Worm (Caenorhabditis elegans) whole organism, young adult: ENCODE measurements around the gene ent-4.

Experiments used
- F23B12.7 ChIP-seq: sonication (generic microtip); optimal IDR thresholded peaks from 2 replicates; lab custom pipeline; 2017; ENCODE audit warnings: missing genetic modification characterization, mild to moderate bottlenecking, missing compliant biosample characterization, antibody characterized with exemption, moderate library complexity; ENCODE audit not compliant: insufficient read depth
- F49E8.2 ChIP-seq: sonication (generic microtip); optimal IDR thresholded peaks from 3 replicates; lab custom pipeline; 2017; ENCODE audit warnings: missing genetic modification characterization, mild to moderate bottlenecking, missing compliant biosample characterization, antibody characterized with exemption, moderate library complexity; ENCODE audit not compliant: insufficient read depth
- F55B11.4 ChIP-seq: sonication (generic microtip); optimal IDR thresholded peaks from 2 replicates; lab custom pipeline; 2016; ENCODE audit warnings: missing compliant biosample characterization, missing genetic modification characterization, borderline replicate concordance; ENCODE audit not compliant: insufficient read depth
- T26A5.8 ChIP-seq: sonication (generic microtip); optimal IDR thresholded peaks from 2 replicates; lab custom pipeline; 2016; ENCODE audit warnings: missing genetic modification characterization, missing compliant biosample characterization
- Y53G8AR.9 ChIP-seq: fragments of 200-800 bp; sonication (Bioruptor generic); conservative IDR thresholded peaks from 2 replicates; pipeline ENCODE4 v1.3.6; 2022; ENCODE audit warnings: missing genetic modification reagents, missing genetic modification characterization, missing compliant biosample characterization
- ZK185.1 ChIP-seq: sonication (generic microtip); optimal IDR thresholded peaks from 2 replicates; lab custom pipeline; 2016; ENCODE audit warnings: mild to moderate bottlenecking, missing genetic modification characterization, missing compliant biosample characterization; ENCODE audit not compliant: poor library complexity, severe bottlenecking
- akir-1 ChIP-seq: fragments of 200-800 bp; sonication (Bioruptor generic); optimal IDR thresholded peaks from 2 replicates; lab custom pipeline; 2018; ENCODE audit warnings: mild to moderate bottlenecking, missing genetic modification characterization, moderate library complexity, missing compliant biosample characterization
- aptf-2 ChIP-seq: fragments of 200-800 bp; sonication (Bioruptor generic); conservative IDR thresholded peaks from 2 replicates; pipeline ENCODE4 v1.3.6; 2022; ENCODE audit warnings: missing genetic modification reagents, missing genetic modification characterization, missing compliant biosample characterization
- aptf-3 ChIP-seq: fragments of 200-800 bp; sonication (Bioruptor generic); IDR thresholded peaks from 2 replicates; pipeline ENCODE4 v1.3.6; 2022; ENCODE audit warnings: missing genetic modification characterization, missing compliant biosample characterization
- attf-3 ChIP-seq: fragments of 200-800 bp; sonication (Bioruptor generic); conservative IDR thresholded peaks from 2 replicates; pipeline ENCODE4 v1.3.6; 2022; ENCODE audit warnings: missing genetic modification reagents, missing genetic modification characterization, missing compliant biosample characterization
- bed-2 ChIP-seq: fragments of 200-800 bp; sonication (Bioruptor generic); IDR thresholded peaks from 2 replicates; pipeline ENCODE4 v1.3.6; 2022; ENCODE audit warnings: missing genetic modification reagents, missing genetic modification characterization, missing compliant biosample characterization
- ceh-100 ChIP-seq: fragments of 200-800 bp; sonication (Bioruptor generic); IDR thresholded peaks from 2 replicates; pipeline ENCODE4 v1.3.6; 2022; ENCODE audit warnings: missing genetic modification reagents, missing genetic modification characterization, missing compliant biosample characterization
- ceh-40 ChIP-seq: fragments of 200-800 bp; sonication (Bioruptor generic); IDR thresholded peaks from 2 replicates; pipeline ENCODE4 v1.3.6; 2022; ENCODE audit warnings: missing genetic modification characterization, missing compliant biosample characterization
- ceh-79 ChIP-seq: sonication (generic microtip); optimal IDR thresholded peaks from 2 replicates; lab custom pipeline; 2017; ENCODE audit warnings: mild to moderate bottlenecking, missing genetic modification characterization, missing compliant biosample characterization
- egrh-3 ChIP-seq: fragments of 200-800 bp; sonication (Bioruptor generic); IDR thresholded peaks from 2 replicates; pipeline ENCODE4 v1.3.6; 2022; ENCODE audit warnings: missing genetic modification reagents, missing genetic modification characterization, missing compliant biosample characterization
- hlh-12 ChIP-seq: sonication (generic microtip); optimal IDR thresholded peaks from 2 replicates; lab custom pipeline; 2016; ENCODE audit warnings: missing genetic modification characterization, missing compliant biosample characterization
- hmg-20 ChIP-seq: fragments of 200-800 bp; sonication (Bioruptor generic); IDR thresholded peaks from 2 replicates; pipeline ENCODE4 v1.3.6; 2022; ENCODE audit warnings: missing genetic modification reagents, missing genetic modification characterization, missing compliant biosample characterization
- hrde-1 ChIP-seq: sonication (generic microtip); optimal IDR thresholded peaks from 2 replicates; lab custom pipeline; 2016; ENCODE audit warnings: missing genetic modification characterization, mild to moderate bottlenecking, missing compliant biosample characterization, moderate library complexity, missing genotype, missing genetic modification reagents, borderline replicate concordance
- lag-1 ChIP-seq: fragments of 200-800 bp; sonication (Bioruptor generic); IDR thresholded peaks from 2 replicates; pipeline ENCODE4 v1.3.6; 2022; ENCODE audit warnings: missing genetic modification reagents, missing genetic modification characterization, missing compliant biosample characterization
- let-526 ChIP-seq: fragments of 200-800 bp; sonication (Bioruptor generic); IDR thresholded peaks from 2 replicates; pipeline ENCODE4 v1.3.6; 2022; ENCODE audit warnings: missing genetic modification reagents, missing genetic modification characterization, missing compliant biosample characterization
- lin-35 ChIP-seq, 3 experiments: fragments of 150-350 bp in 2 of 3; sonication (generic microtip) in 1 of 3; optimal IDR thresholded peaks; 2 replicates each; lab custom pipeline; 2014 to 2018; ENCODE audit warnings: missing biosample characterization in 3 of 3, missing genetic modification characterization in 3 of 3, missing genetic modification reagents in 3 of 3
- lin-54 ChIP-seq: fragments of 200-800 bp; sonication (Bioruptor generic); optimal IDR thresholded peaks from 2 replicates; lab custom pipeline; 2018; ENCODE audit warnings: mild to moderate bottlenecking, missing genetic modification characterization, missing compliant biosample characterization
- lsl-1 ChIP-seq: fragments of 200-800 bp; sonication (Bioruptor generic); optimal IDR thresholded peaks from 2 replicates; lab custom pipeline; 2018; ENCODE audit warnings: mild to moderate bottlenecking, missing genetic modification characterization, moderate library complexity, missing compliant biosample characterization
- madf-3 ChIP-seq: fragments of 200-800 bp; sonication (Bioruptor generic); IDR thresholded peaks from 2 replicates; pipeline ENCODE4 v1.3.6; 2022; ENCODE audit warnings: missing genetic modification reagents, missing genetic modification characterization, missing compliant biosample characterization
- nfya-1 ChIP-seq: sonication (generic microtip); optimal IDR thresholded peaks from 2 replicates; lab custom pipeline; 2017; ENCODE audit warnings: antibody characterized with exemption, missing compliant biosample characterization, missing genetic modification characterization, borderline replicate concordance; ENCODE audit not compliant: insufficient read depth
- nhr-120 ChIP-seq: fragments of 200-800 bp; sonication (Bioruptor generic); IDR thresholded peaks from 2 replicates; pipeline ENCODE4 v1.3.6; 2022; ENCODE audit warnings: missing genetic modification characterization, missing compliant biosample characterization
- pbrm-1 ChIP-seq: fragments of 200-800 bp; sonication (Bioruptor generic); IDR thresholded peaks from 2 replicates; pipeline ENCODE4 v1.3.6; 2022; ENCODE audit warnings: missing genetic modification reagents, missing genetic modification characterization, missing compliant biosample characterization
- rcor-1 ChIP-seq: fragments of 200-800 bp; sonication (Bioruptor generic); IDR thresholded peaks from 2 replicates; pipeline ENCODE4 v1.3.6; 2022; ENCODE audit warnings: missing genetic modification reagents, missing genetic modification characterization, missing compliant biosample characterization
- repo-1 ChIP-seq: sonication (generic microtip); optimal IDR thresholded peaks from 2 replicates; lab custom pipeline; 2017; ENCODE audit warnings: mild to moderate bottlenecking, missing genetic modification characterization, missing compliant biosample characterization
- sdz-38 ChIP-seq: sonication (generic microtip); optimal IDR thresholded peaks from 2 replicates; lab custom pipeline; 2016; ENCODE audit warnings: missing genotype, missing genetic modification characterization, missing compliant biosample characterization
- snpc-3.4 ChIP-seq: sonication (generic microtip); optimal IDR thresholded peaks from 2 replicates; lab custom pipeline; 2017; ENCODE audit warnings: missing genetic modification characterization, mild to moderate bottlenecking, missing compliant biosample characterization, antibody characterized with exemption, moderate library complexity, missing genotype, missing genetic modification reagents
- snpc-4 ChIP-seq, 5 experiments: fragments of 150-350 bp in 1 of 5; sonication (generic microtip) in 4 of 5; optimal IDR thresholded peaks; 2 replicates each; lab custom pipeline; 2014 to 2018; ENCODE audit warnings: missing genetic modification characterization in 5 of 5, missing biosample characterization in 3 of 5, antibody characterized with exemption in 2 of 5, mild to moderate bottlenecking in 2 of 5, missing compliant biosample characterization in 2 of 5, missing genotype in 2 of 5, moderate library complexity in 2 of 5, missing genetic modification reagents in 1 of 5
- somi-1 ChIP-seq: fragments of 200-800 bp; sonication (Bioruptor generic); optimal IDR thresholded peaks from 2 replicates; lab custom pipeline; 2018; ENCODE audit warnings: mild to moderate bottlenecking, missing genetic modification characterization, missing compliant biosample characterization
- sptf-2 ChIP-seq: fragments of 200-800 bp; sonication (Bioruptor generic); optimal IDR thresholded peaks from 2 replicates; lab custom pipeline; 2018; ENCODE audit warnings: mild to moderate bottlenecking, missing genetic modification characterization, missing compliant biosample characterization
- zfh-2 ChIP-seq: fragments of 200-800 bp; sonication (Bioruptor generic); conservative IDR thresholded peaks from 2 replicates; pipeline ENCODE4 v1.3.6; 2022; ENCODE audit warnings: missing genetic modification reagents, missing genetic modification characterization, missing compliant biosample characterization
- ztf-26 ChIP-seq: sonication (generic microtip); optimal IDR thresholded peaks from 2 replicates; lab custom pipeline; 2017; ENCODE audit warnings: missing genetic modification characterization, missing compliant biosample characterization
- ztf-28 ChIP-seq: fragments of 200-800 bp; sonication (Bioruptor generic); IDR thresholded peaks from 2 replicates; pipeline ENCODE4 v1.3.6; 2022; ENCODE audit warnings: missing genetic modification reagents, missing genetic modification characterization, missing compliant biosample characterization

ent-4 gene

ce11 chrIV:13755619-13756018 lies 28.9 kb downstream of the ent-4 start:
- no peak for TF ChIP-seq Y53G8AR.9 (GFP tag; lab: Robert Waterston, UW)
- no peak for TF ChIP-seq ceh-79 (tag; lab: Kevin White, UChicago)
- no peak for TF ChIP-seq F49E8.2 (tag; lab: Kevin White, UChicago)
- TF ChIP-seq ceh-100, result no peak
- no peak for TF ChIP-seq ZK185.1
- TF ChIP-seq F55B11.4 (tag; lab: Kevin White, UChicago), result no peak
- TF ChIP-seq zfh-2 (GFP tag; lab: Robert Waterston, UW), result no peak
- no peak for TF ChIP-seq lag-1 (GFP tag; lab: Robert Waterston, UW)

- no peak for TF ChIP-seq ceh-40
Observed at ce11 chrIV:13763449-13763848, 36.7 kb downstream of the ent-4 start.

- no peak for TF ChIP-seq lsl-1 (GFP tag; lab: Kevin White, UChicago)
- TF ChIP-seq repo-1, result no peak
- no peak for TF ChIP-seq T26A5.8
- no peak for TF ChIP-seq ceh-100
- TF ChIP-seq sdz-38 (tag; lab: Kevin White, UChicago), result no peak
- no peak for TF ChIP-seq hmg-20 (GFP tag; lab: Robert Waterston, UW)
- no peak for TF ChIP-seq egrh-3
- TF ChIP-seq let-526 (GFP tag; lab: Robert Waterston, UW), result no peak
- no peak for TF ChIP-seq lin-54
- TF ChIP-seq ztf-26 (tag; lab: Kevin White, UChicago), result no peak
- TF ChIP-seq nfya-1 (tag; lab: Kevin White, UChicago), result no peak
- TF ChIP-seq ztf-28, result no peak
- TF ChIP-seq nhr-120 (GFP tag; lab: Robert Waterston, UW), result no peak
- no peak for TF ChIP-seq bed-2 (GFP tag; lab: Robert Waterston, UW)
- TF ChIP-seq pbrm-1 (GFP tag; lab: Robert Waterston, UW), result no peak
Observed at ce11 chrIV:13764708-13765107, 38.0 kb downstream of the ent-4 start.

ce11 chrIV:13774578-13774977 lies 47.8 kb downstream of the ent-4 start, which contains the start of gene Y45F10D.2:
Gene Y45F10D.2 (minus strand): TSS chrIV:13774678.
- TF ChIP-seq attf-3 (GFP tag; lab: Robert Waterston, UW), result no peak
- no peak for TF ChIP-seq snpc-4 (GFP tag; optimal IDR thresholded peaks at IDR 0.05; lab: Kevin White, UChicago)
- no peak for TF ChIP-seq snpc-4 (tag; optimal IDR thresholded peaks at IDR 0.05; lab: Kevin White, UChicago)
- no peak for TF ChIP-seq aptf-3
- no peak for TF ChIP-seq egrh-3
- no peak for TF ChIP-seq hlh-12 (tag; lab: Kevin White, UChicago)
- TF ChIP-seq F55B11.4 (tag; lab: Kevin White, UChicago), result no peak
- TF ChIP-seq aptf-2 (GFP tag; lab: Robert Waterston, UW), result no peak
- TF ChIP-seq somi-1 (GFP tag; lab: Kevin White, UChicago), result no peak
- no peak for TF ChIP-seq lin-35 (GFP tag; optimal IDR thresholded peaks at IDR 0.05; lab: Kevin White, UChicago)
- TF ChIP-seq rcor-1 (GFP tag; lab: Robert Waterston, UW), result no peak
- no peak for TF ChIP-seq snpc-3.4
- no peak for TF ChIP-seq sptf-2 (GFP tag; lab: Kevin White, UChicago)
- no peak for TF ChIP-seq hrde-1 (tag; lab: Kevin White, UChicago)
- TF ChIP-seq sdz-38 (tag; lab: Kevin White, UChicago), result no peak
- no peak for TF ChIP-seq F23B12.7
- no peak for TF ChIP-seq madf-3
- no peak for TF ChIP-seq akir-1 (GFP tag; lab: Kevin White, UChicago)
